Fruit fly (Drosophila melanogaster) whole organism, pupa: Measurements from ENCODE around the gene spg.
A peak's percentile ranks its signal among the peaks of the same experiment; 100 is the strongest.

Source experiments
- CG14655 ChIP-seq: fragments of 200-800 bp; sonication (Bioruptor generic); optimal IDR thresholded peaks from 3 replicates; lab custom pipeline; 2017; ENCODE audit warnings: mild to moderate bottlenecking, missing biosample characterization, missing genetic modification reagents, missing genetic modification characterization
- CG34367 ChIP-seq: fragments of 200-800 bp; sonication (Bioruptor generic); optimal IDR thresholded peaks from 2 replicates; lab custom pipeline; 2018; ENCODE audit warnings: missing biosample characterization, mild to moderate bottlenecking, missing genetic modification characterization
- CG9948 ChIP-seq: fragments of 200-800 bp; sonication (Bioruptor generic); optimal IDR thresholded peaks from 2 replicates; lab custom pipeline; 2018; ENCODE audit warnings: missing biosample characterization, mild to moderate bottlenecking, missing genetic modification characterization, moderate library complexity
- D1 ChIP-seq: fragments of 200-800 bp; sonication (Bioruptor generic); optimal IDR thresholded peaks from 2 replicates; lab custom pipeline; 2018; ENCODE audit warnings: missing biosample characterization, mild to moderate bottlenecking, missing genetic modification characterization, moderate library complexity
- EcR ChIP-seq: fragments of 200-800 bp; sonication (Bioruptor generic); optimal IDR thresholded peaks from 3 replicates; lab custom pipeline; 2019; ENCODE audit warnings: missing biosample characterization, missing genetic modification characterization, mild to moderate bottlenecking, moderate library complexity, missing genetic modification reagents
- Ets98B ChIP-seq: fragments of 200-800 bp; sonication (Bioruptor generic); IDR thresholded peaks from 2 replicates; pipeline ENCODE4 v1.3.6; 2022; ENCODE audit warnings: missing biosample characterization, missing genetic modification characterization
- gl ChIP-seq: fragments of 200-800 bp; sonication (Bioruptor generic); optimal IDR thresholded peaks from 2 replicates; lab custom pipeline; 2018; ENCODE audit warnings: missing biosample characterization, mild to moderate bottlenecking, missing genetic modification characterization
- rn ChIP-seq: fragments of 200-800 bp; sonication (Bioruptor generic); IDR thresholded peaks from 2 replicates; pipeline ENCODE4 v1.3.6; 2022; ENCODE audit warnings: missing biosample characterization, missing genetic modification characterization

DNA sequence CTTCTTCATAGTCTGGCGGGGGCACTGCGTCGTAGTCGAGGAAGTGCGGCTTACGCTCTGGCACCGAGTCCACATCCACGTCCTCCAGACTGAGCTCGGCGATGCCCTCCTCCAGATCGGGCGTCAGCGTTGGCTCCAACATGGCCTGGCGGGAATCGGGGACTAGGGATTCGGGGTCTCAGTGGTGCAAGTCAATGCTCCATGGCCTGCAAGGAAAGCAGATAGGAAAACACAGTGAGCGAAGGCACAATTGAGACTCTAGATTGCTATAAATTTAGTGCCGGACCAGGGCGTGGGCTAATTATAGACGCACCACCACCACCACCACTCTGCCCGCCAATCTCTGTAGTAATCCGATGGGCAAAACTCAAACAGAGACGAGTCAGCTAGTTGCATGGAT, 4.5 kb upstream of the spg start:
- TF ChIP-seq EcR (GFP tag; lab: Kevin White, UChicago), result peak; percentile 58
- no peak for TF ChIP-seq rn (GFP tag; lab: Robert Waterston, UW)
- TF ChIP-seq CG14655 (GFP tag; lab: Kevin White, UChicago), result no peak
- no peak for TF ChIP-seq Ets98B
- TF ChIP-seq CG9948 (tag; lab: Kevin White, UChicago), result no peak
- no peak for TF ChIP-seq gl (tag; lab: Kevin White, UChicago)
- TF ChIP-seq CG34367 (tag; lab: Kevin White, UChicago), result no peak
- no peak for TF ChIP-seq D1
